Fruit fly (Drosophila melanogaster) whole organism, prepupa: Measurements from ENCODE around the gene Usp10.

Experiments
- CG10669 ChIP-seq: fragments of 200-800 bp; sonication (Bioruptor generic); optimal IDR thresholded peaks from 3 replicates; lab custom pipeline; 2018; ENCODE audit warnings: missing biosample characterization, mild to moderate bottlenecking, missing genetic modification characterization, moderate library complexity
- CG11902 ChIP-seq: fragments of 200-800 bp; sonication (Bioruptor generic); optimal IDR thresholded peaks from 3 replicates; lab custom pipeline; 2016; ENCODE audit warnings: missing biosample characterization, missing genetic modification characterization
- CG15336 ChIP-seq: fragments of 200-800 bp; sonication (Bioruptor generic); IDR thresholded peaks from 2 replicates; pipeline ENCODE4 v1.3.6; 2022; ENCODE audit warnings: missing biosample characterization, missing genetic modification characterization
- CG31627 ChIP-seq: fragments of 200-800 bp; sonication (Bioruptor generic); optimal IDR thresholded peaks from 3 replicates; lab custom pipeline; 2016; ENCODE audit warnings: missing biosample characterization, missing genetic modification characterization
- CG32006 ChIP-seq: fragments of 200-800 bp; sonication (Bioruptor generic); optimal IDR thresholded peaks from 3 replicates; lab custom pipeline; 2017; ENCODE audit warnings: missing biosample characterization, mild to moderate bottlenecking, missing genetic modification characterization
- CG3919 ChIP-seq: fragments of 200-800 bp; sonication (Bioruptor generic); optimal IDR thresholded peaks from 3 replicates; lab custom pipeline; 2016; ENCODE audit warnings: missing biosample characterization, missing genetic modification characterization
- CG6163 ChIP-seq: fragments of 200-800 bp; sonication (Bioruptor generic); IDR thresholded peaks from 3 replicates; pipeline ENCODE4 v1.3.6; 2022; ENCODE audit warnings: missing biosample characterization, missing genetic modification characterization
- CG6276 ChIP-seq: fragments of 200-800 bp; sonication (Bioruptor generic); optimal IDR thresholded peaks from 2 replicates; lab custom pipeline; 2017; ENCODE audit warnings: missing biosample characterization, mild to moderate bottlenecking, missing genetic modification characterization
- CG6808 ChIP-seq: fragments of 200-800 bp; sonication (Bioruptor generic); optimal IDR thresholded peaks from 3 replicates; lab custom pipeline; 2017; ENCODE audit warnings: missing biosample characterization, missing genetic modification characterization, mild to moderate bottlenecking, moderate library complexity, missing genetic modification reagents
- CG6854 ChIP-seq: fragments of 200-800 bp; sonication (Bioruptor generic); optimal IDR thresholded peaks from 2 replicates; lab custom pipeline; 2017; ENCODE audit warnings: missing biosample characterization, mild to moderate bottlenecking, missing genetic modification characterization
- CG7368 ChIP-seq: fragments of 200-800 bp; sonication (Bioruptor generic); optimal IDR thresholded peaks from 3 replicates; lab custom pipeline; 2016; ENCODE audit warnings: missing biosample characterization, missing genetic modification characterization
- Eip75B ChIP-seq: fragments of 200-800 bp; sonication (Bioruptor generic); optimal IDR thresholded peaks from 3 replicates; lab custom pipeline; 2016; ENCODE audit warnings: missing biosample characterization, missing genetic modification characterization
- Eip78C ChIP-seq: fragments of 200-800 bp; sonication (Bioruptor generic); peaks from one replicate; lab custom pipeline; 2016; ENCODE audit warnings: missing biosample characterization, missing genetic modification characterization
- Ets21C ChIP-seq: fragments of 200-800 bp; sonication (Bioruptor generic); optimal IDR thresholded peaks from 3 replicates; lab custom pipeline; 2016; ENCODE audit warnings: missing biosample characterization, missing genetic modification characterization
- Hr38 ChIP-seq: sonication (Bioruptor generic); optimal IDR thresholded peaks from 2 replicates; lab custom pipeline; 2016; ENCODE audit warnings: missing biosample characterization, missing genetic modification characterization
- Hr39 ChIP-seq: fragments of 200-800 bp; sonication (Bioruptor generic); optimal IDR thresholded peaks from 2 replicates; lab custom pipeline; 2016; ENCODE audit warnings: missing biosample characterization, missing genetic modification characterization
- Met ChIP-seq: fragments of 200-800 bp; sonication (Bioruptor generic); optimal IDR thresholded peaks from 3 replicates; lab custom pipeline; 2016; ENCODE audit warnings: missing biosample characterization, missing genetic modification characterization
- Smox ChIP-seq: fragments of 200-800 bp; sonication (Bioruptor generic); optimal IDR thresholded peaks from 3 replicates; lab custom pipeline; 2016; ENCODE audit warnings: missing biosample characterization, missing genetic modification characterization
- Sox102F ChIP-seq: fragments of 200-800 bp; sonication (Bioruptor generic); optimal IDR thresholded peaks from 2 replicates; lab custom pipeline; 2016; ENCODE audit warnings: missing biosample characterization, mild to moderate bottlenecking, missing genetic modification characterization
- achi ChIP-seq: fragments of 200-800 bp; sonication (Bioruptor generic); optimal IDR thresholded peaks from 3 replicates; lab custom pipeline; 2016; ENCODE audit warnings: missing biosample characterization, missing genetic modification characterization
- acj6 ChIP-seq: fragments of 200-800 bp; sonication (Bioruptor generic); optimal IDR thresholded peaks from 3 replicates; lab custom pipeline; 2016; ENCODE audit warnings: missing biosample characterization, missing genetic modification characterization
- cyc ChIP-seq: fragments of 200-800 bp; sonication (Bioruptor generic); optimal IDR thresholded peaks from 3 replicates; lab custom pipeline; 2016; ENCODE audit warnings: missing biosample characterization, missing genetic modification characterization
- dac ChIP-seq: fragments of 200-800 bp; sonication (Bioruptor generic); optimal IDR thresholded peaks from 2 replicates; lab custom pipeline; 2017; ENCODE audit warnings: missing biosample characterization, mild to moderate bottlenecking, missing genetic modification characterization
- dsx ChIP-seq: fragments of 200-800 bp; optimal IDR thresholded peaks from 3 replicates; lab custom pipeline; 2019; ENCODE audit warnings: missing biosample characterization, mild to moderate bottlenecking, missing genetic modification characterization, moderate library complexity; ENCODE audit not compliant: poor library complexity, severe bottlenecking
- eg ChIP-seq: fragments of 200-800 bp; sonication (Bioruptor generic); IDR thresholded peaks from 3 replicates; pipeline ENCODE4 v1.3.6; 2022; ENCODE audit warnings: missing biosample characterization, missing genetic modification characterization
- fd59A ChIP-seq: fragments of 200-800 bp; sonication (Bioruptor generic); optimal IDR thresholded peaks from 2 replicates; lab custom pipeline; 2017; ENCODE audit warnings: missing biosample characterization, mild to moderate bottlenecking, missing genetic modification characterization, missing genetic modification reagents
- fd85E ChIP-seq: fragments of 200-800 bp; sonication (Bioruptor generic); optimal IDR thresholded peaks from 3 replicates; lab custom pipeline; 2016; ENCODE audit warnings: missing biosample characterization, missing genetic modification characterization
- fkh ChIP-seq: fragments of 200-800 bp; sonication (Bioruptor generic); optimal IDR thresholded peaks from 3 replicates; lab custom pipeline; 2017; ENCODE audit warnings: missing biosample characterization, mild to moderate bottlenecking, missing genetic modification characterization, moderate library complexity
- net ChIP-seq: fragments of 200-800 bp; sonication (Bioruptor generic); optimal IDR thresholded peaks from 3 replicates; lab custom pipeline; 2016; ENCODE audit warnings: missing biosample characterization, missing genetic modification characterization
- pdm3 ChIP-seq: fragments of 200-800 bp; sonication (Bioruptor generic); optimal IDR thresholded peaks from 3 replicates; lab custom pipeline; 2016; ENCODE audit warnings: missing biosample characterization, missing genetic modification characterization
- salr ChIP-seq, 2 experiments: fragments of 200-800 bp; sonication (Bioruptor generic); optimal IDR thresholded peaks; 3 replicates each; lab custom pipeline; 2016 to 2018; ENCODE audit warnings: missing biosample characterization in 2 of 2, missing genetic modification characterization in 2 of 2, mild to moderate bottlenecking in 1 of 2
- spab ChIP-seq: fragments of 200-800 bp; sonication (Bioruptor generic); optimal IDR thresholded peaks from 2 replicates; lab custom pipeline; 2017; ENCODE audit warnings: missing biosample characterization, mild to moderate bottlenecking, missing genetic modification characterization, missing genetic modification reagents
- ss ChIP-seq, 2 experiments: fragments of 200-800 bp; sonication (Bioruptor generic); optimal IDR thresholded peaks; 2 replicates in 1 of 2; 3 replicates in 1 of 2; lab custom pipeline; 2017 to 2018; ENCODE audit warnings: mild to moderate bottlenecking in 2 of 2, missing biosample characterization in 2 of 2, missing genetic modification characterization in 2 of 2, moderate library complexity in 1 of 2
- svp ChIP-seq: fragments of 200-800 bp; sonication (Bioruptor generic); peaks from one replicate; lab custom pipeline; 2016; ENCODE audit warnings: missing biosample characterization, missing genetic modification characterization
- topi ChIP-seq: fragments of 200-800 bp; sonication (Bioruptor generic); optimal IDR thresholded peaks from 3 replicates; lab custom pipeline; 2016; ENCODE audit warnings: missing biosample characterization, missing genetic modification characterization
- vri ChIP-seq: fragments of 200-800 bp; sonication (Bioruptor generic); optimal IDR thresholded peaks from 3 replicates; lab custom pipeline; 2016; ENCODE audit warnings: missing biosample characterization, mild to moderate bottlenecking, missing genetic modification characterization

Gene Usp10

dm6 chr3L:884239-884638 lies 12.5 kb downstream of the Usp10 start (continued):
- TF ChIP-seq CG31627 (GFP tag; lab: Kevin White, UChicago) (no peak), dac (GFP tag; lab: Kevin White, UChicago) (no peak), CG6854 (no peak), CG3919 (peak; percentile 25), CG11902 (peak; percentile 28), svp (GFP tag; lab: Kevin White, UChicago) (peak; percentile 54), CG6276 (no peak), CG32006 (GFP tag; lab: Kevin White, UChicago) (no peak), salr (GFP tag; optimal IDR thresholded peaks at IDR 0.05; lab: Kevin White, UChicago) (no peak), pdm3 (no peak), achi (GFP tag; lab: Kevin White, UChicago) (peak; percentile 35), Hr39 (no peak), Eip75B (GFP tag; lab: Kevin White, UChicago) (no peak), CG6163 (GFP tag; lab: Robert Waterston, UW) (0 out of 3 replicates have a peak, but pooled peaks have one; percentile 12), topi (GFP tag; lab: Kevin White, UChicago) (peak; percentile 15), Smox (GFP tag; lab: Kevin White, UChicago) (no peak), spab (GFP tag; lab: Kevin White, UChicago) (no peak), Hr38 (GFP tag; lab: Kevin White, UChicago) (no peak)

- TF ChIP-seq svp (GFP tag; lab: Kevin White, UChicago), result peak; percentile 69
- no peak for TF ChIP-seq CG6854
- TF ChIP-seq Eip78C (GFP tag; lab: Kevin White, UChicago), result peak; percentile 40
- TF ChIP-seq, all 60 proteins: peak for 2
These were observed 13.3 kb downstream of the Usp10 start for dm6 chr3L:885006-885405.

dm6 chr3L:885624-886257 lies 14.0 kb downstream of the Usp10 start:
- TF ChIP-seq Eip78C (GFP tag; lab: Kevin White, UChicago) (peak; percentile 45), CG7368 (GFP tag; lab: Kevin White, UChicago) (no peak)
- TF ChIP-seq, all 60 proteins: peak for 1

dm6 chr3L:887423-888097 lies 15.9 kb downstream of the Usp10 start:
- TF ChIP-seq dsx (GFP tag; lab: Kevin White, UChicago) (peak; percentile 71), CG6808 (GFP tag; lab: Kevin White, UChicago) (no peak), vri (peak; percentile 55), salr (GFP tag; optimal IDR thresholded peaks at IDR 0.05; lab: Kevin White, UChicago) (no peak), Eip78C (GFP tag; lab: Kevin White, UChicago) (peak; percentile 55), fkh (GFP tag; lab: Kevin White, UChicago) (peak; percentile 76), net (GFP tag; lab: Kevin White, UChicago) (no peak), svp (GFP tag; lab: Kevin White, UChicago) (peak; percentile 82)

dm6 chr3L:888372-888771 lies 16.7 kb downstream of the Usp10 start:
- no peak for TF ChIP-seq salr (GFP tag; optimal IDR thresholded peaks at IDR 0.05; lab: Kevin White, UChicago)
- no peak for TF ChIP-seq Ets21C
- TF ChIP-seq acj6 (GFP tag; lab: Kevin White, UChicago), result no peak
- no peak for TF ChIP-seq fd59A
- no peak for TF ChIP-seq eg (GFP tag; lab: Robert Waterston, UW)
- TF ChIP-seq ss (GFP tag; optimal IDR thresholded peaks at IDR 0.05; lab: Kevin White, UChicago), result no peak
- no peak for TF ChIP-seq CG10669 (GFP tag; lab: Kevin White, UChicago)
- no peak for TF ChIP-seq Hr39
- no peak for TF ChIP-seq Met (GFP tag; lab: Kevin White, UChicago)
- TF ChIP-seq dsx (GFP tag; lab: Kevin White, UChicago), result no peak
- no peak for TF ChIP-seq fd85E (GFP tag; lab: Kevin White, UChicago)
- no peak for TF ChIP-seq dac (GFP tag; lab: Kevin White, UChicago)
- TF ChIP-seq spab (GFP tag; lab: Kevin White, UChicago), result no peak
- TF ChIP-seq Sox102F, result no peak
- TF ChIP-seq CG15336, result no peak
- TF ChIP-seq cyc (GFP tag; lab: Kevin White, UChicago), result no peak
- no peak for TF ChIP-seq svp (GFP tag; lab: Kevin White, UChicago)
